Fruit fly (Drosophila melanogaster) whole organism, embryonic: ENCODE measurements around the gene CG12299.

ENCODE experiments used
- Ada2b ChIP-seq: fragments of 200-800 bp; sonication (Bioruptor generic); IDR thresholded peaks from 2 replicates; pipeline ENCODE4 v1.3.6; 2022; ENCODE audit warnings: missing biosample characterization, missing genetic modification characterization
- CG11247 ChIP-seq: fragments of 200-800 bp; sonication (Bioruptor generic); IDR thresholded peaks from 2 replicates; pipeline ENCODE4 v1.3.6; 2022; ENCODE audit warnings: missing biosample characterization, missing genetic modification characterization
- CG11398 ChIP-seq: fragments of 200-800 bp; sonication (Bioruptor generic); optimal IDR thresholded peaks from 2 replicates; lab custom pipeline; 2016; ENCODE audit warnings: missing biosample characterization, missing genetic modification characterization
- CG11504 ChIP-seq: fragments of 200-800 bp; sonication (Bioruptor generic); optimal IDR thresholded peaks from 3 replicates; lab custom pipeline; 2019; ENCODE audit warnings: missing biosample characterization, mild to moderate bottlenecking, missing genetic modification characterization, moderate library complexity
- CG12071 ChIP-seq: fragments of 200-800 bp; sonication (Bioruptor generic); optimal IDR thresholded peaks from 3 replicates; lab custom pipeline; 2018; ENCODE audit warnings: missing biosample characterization, mild to moderate bottlenecking, missing genetic modification characterization
- CG12236 ChIP-seq: fragments of 200-800 bp; sonication (Bioruptor generic); optimal IDR thresholded peaks from 2 replicates; lab custom pipeline; 2016; ENCODE audit warnings: missing biosample characterization, missing genetic modification characterization
- CG12744 ChIP-seq: fragments of 200-800 bp; sonication (Bioruptor generic); optimal IDR thresholded peaks from 2 replicates; lab custom pipeline; 2016; ENCODE audit warnings: missing biosample characterization, missing genetic modification characterization
- CG12942 ChIP-seq: fragments of 200-800 bp; sonication (Bioruptor generic); optimal IDR thresholded peaks from 3 replicates; lab custom pipeline; 2016; ENCODE audit warnings: missing biosample characterization, missing genetic modification characterization
- CG14014 ChIP-seq: fragments of 200-800 bp; sonication (Bioruptor generic); IDR thresholded peaks from 2 replicates; pipeline ENCODE4 v1.3.6; 2022; ENCODE audit warnings: missing biosample characterization, missing genetic modification characterization
- CG17328 ChIP-seq: fragments of 200-800 bp; sonication (Bioruptor generic); IDR thresholded peaks from 2 replicates; pipeline ENCODE4 v1.3.6; 2022; ENCODE audit warnings: missing biosample characterization, missing genetic modification characterization
- CG18476 ChIP-seq: fragments of 200-800 bp; sonication (Bioruptor generic); optimal IDR thresholded peaks from 2 replicates; lab custom pipeline; 2016; ENCODE audit warnings: missing biosample characterization, mild to moderate bottlenecking, missing genetic modification characterization
- CG18764 ChIP-seq: fragments of 200-800 bp; sonication (Bioruptor generic); optimal IDR thresholded peaks from 3 replicates; lab custom pipeline; 2016; ENCODE audit warnings: missing biosample characterization, missing genetic modification characterization
- CG2120 ChIP-seq: fragments of 200-800 bp; sonication (Bioruptor generic); optimal IDR thresholded peaks from 3 replicates; lab custom pipeline; 2016; ENCODE audit warnings: missing biosample characterization, missing genetic modification characterization
- CG30403 ChIP-seq: fragments of 200-800 bp; sonication (Bioruptor generic); optimal IDR thresholded peaks from 3 replicates; lab custom pipeline; 2016; ENCODE audit warnings: missing biosample characterization, missing genetic modification characterization
- CG32772 ChIP-seq: fragments of 200-800 bp; sonication (Bioruptor generic); IDR thresholded peaks from 2 replicates; pipeline ENCODE4 v1.3.6; 2022; ENCODE audit warnings: missing biosample characterization, missing genetic modification characterization
- CG33557 ChIP-seq: fragments of 200-800 bp; sonication (Bioruptor generic); optimal IDR thresholded peaks from 2 replicates; lab custom pipeline; 2019; ENCODE audit warnings: missing biosample characterization, mild to moderate bottlenecking, missing genetic modification characterization, moderate library complexity
- CG3726 ChIP-seq: fragments of 200-800 bp; sonication (Bioruptor generic); IDR thresholded peaks from 3 replicates; pipeline ENCODE4, ENCODE4 v1.3.6; 2022; ENCODE audit warnings: missing biosample characterization, missing genetic modification characterization
- CG4282 ChIP-seq: fragments of 200-800 bp; sonication (Bioruptor generic); optimal IDR thresholded peaks from 2 replicates; lab custom pipeline; 2016; ENCODE audit warnings: missing biosample characterization, missing genetic modification characterization
- CG9437 ChIP-seq: fragments of 200-800 bp; sonication (Bioruptor generic); optimal IDR thresholded peaks from 2 replicates; lab custom pipeline; 2018; ENCODE audit warnings: missing biosample characterization, mild to moderate bottlenecking, missing genetic modification characterization
- CG9817 ChIP-seq: fragments of 200-800 bp; sonication (Bioruptor generic); optimal IDR thresholded peaks from 2 replicates; lab custom pipeline; 2018; ENCODE audit warnings: missing biosample characterization, mild to moderate bottlenecking, missing genetic modification characterization, moderate library complexity
- Dp ChIP-seq: fragments of 200-800 bp; sonication (Bioruptor generic); optimal IDR thresholded peaks from 2 replicates; lab custom pipeline; 2018; ENCODE audit warnings: missing biosample characterization, mild to moderate bottlenecking, missing genetic modification characterization, moderate library complexity
- Elba2 ChIP-seq: fragments of 200-800 bp; sonication (Bioruptor generic); optimal IDR thresholded peaks from 3 replicates; lab custom pipeline; 2016; ENCODE audit warnings: missing biosample characterization, missing genetic modification characterization
- Fer2 ChIP-seq: fragments of 200-800 bp; sonication (Bioruptor generic); optimal IDR thresholded peaks from 2 replicates; lab custom pipeline; 2018; ENCODE audit warnings: missing biosample characterization, mild to moderate bottlenecking, missing genetic modification characterization, moderate library complexity
- Nf-YB ChIP-seq: fragments of 200-800 bp; sonication (Bioruptor generic); optimal IDR thresholded peaks from 3 replicates; lab custom pipeline; 2019; ENCODE audit warnings: missing biosample characterization, mild to moderate bottlenecking, missing genetic modification characterization, moderate library complexity
- Optix ChIP-seq: fragments of 200-800 bp; sonication (Bioruptor generic); IDR thresholded peaks from 3 replicates; pipeline ENCODE4 v1.3.6; 2022; ENCODE audit warnings: missing biosample characterization, missing genetic modification characterization
- Poxn ChIP-seq: fragments of 200-800 bp; sonication (Bioruptor generic); IDR thresholded peaks from 2 replicates; pipeline ENCODE4 v1.3.6; 2022; ENCODE audit warnings: missing biosample characterization, missing genetic modification characterization
- Xbp1 ChIP-seq: fragments of 200-800 bp; sonication (Bioruptor generic); optimal IDR thresholded peaks from 3 replicates; lab custom pipeline; 2016; ENCODE audit warnings: missing biosample characterization, mild to moderate bottlenecking, missing genetic modification characterization
- amos ChIP-seq: fragments of 200-800 bp; sonication (Bioruptor generic); IDR thresholded peaks from 2 replicates; pipeline ENCODE4 v1.3.6; 2022; ENCODE audit warnings: missing biosample characterization, missing genetic modification characterization; ENCODE audit not compliant: partially characterized antibody
- aop ChIP-seq: fragments of 200-800 bp; sonication (Bioruptor generic); IDR thresholded peaks from 2 replicates; pipeline ENCODE4 v1.3.6; 2022; ENCODE audit warnings: missing biosample characterization, missing genetic modification characterization
- br ChIP-seq: fragments of >200 bp; optimal IDR thresholded peaks from 2 replicates; lab custom pipeline; 2017
- caup ChIP-seq: fragments of 200-800 bp; sonication (Bioruptor generic); optimal IDR thresholded peaks from 3 replicates; lab custom pipeline; 2017; ENCODE audit warnings: missing biosample characterization, mild to moderate bottlenecking, missing genetic modification characterization, moderate library complexity; ENCODE audit not compliant: severe bottlenecking
- dimm ChIP-seq: fragments of 200-800 bp; sonication (Bioruptor generic); IDR thresholded peaks from 2 replicates; pipeline ENCODE4 v1.3.6; 2022; ENCODE audit warnings: missing biosample characterization, missing genetic modification characterization
- gcm ChIP-seq: fragments of 200-800 bp; sonication (Bioruptor generic); optimal IDR thresholded peaks from 2 replicates; lab custom pipeline; 2019; ENCODE audit warnings: missing biosample characterization, mild to moderate bottlenecking, missing genetic modification characterization, moderate library complexity
- gsb ChIP-seq: fragments of 200-800 bp; sonication (Bioruptor generic); IDR thresholded peaks from 2 replicates; pipeline ENCODE4 v1.3.6; 2022; ENCODE audit warnings: missing biosample characterization, missing genetic modification characterization
- ham ChIP-seq: fragments of 200-800 bp; sonication (Bioruptor generic); IDR thresholded peaks from 2 replicates; pipeline ENCODE4 v1.3.6; 2022; ENCODE audit warnings: missing biosample characterization, missing genetic modification characterization
- hth ChIP-seq: fragments of >200 bp; optimal IDR thresholded peaks from 2 replicates; lab custom pipeline; 2017; ENCODE audit warnings: inconsistent platforms
- lola ChIP-seq, 3 experiments: fragments of >200 bp in 2 of 3; fragments of 200-800 bp in 1 of 3; sonication (Bioruptor generic) in 1 of 3; optimal IDR thresholded peaks; 2 replicates each; lab custom pipeline; 2017 to 2019; ENCODE audit warnings: missing biosample characterization in 3 of 3, missing genetic modification characterization in 3 of 3, mild to moderate bottlenecking in 1 of 3, moderate library complexity in 1 of 3
- lov ChIP-seq, 2 experiments: fragments of 200-800 bp in 1 of 2; fragments of >200 bp in 1 of 2; sonication (Bioruptor generic) in 1 of 2; IDR thresholded peaks in 1 of 2; optimal IDR thresholded peaks in 1 of 2; 2 replicates in 1 of 2; 3 replicates in 1 of 2; pipeline versions ENCODE4 v1.3.6 to Lab custom; 2017 to 2022; ENCODE audit warnings: missing biosample characterization in 1 of 2, missing genetic modification characterization in 1 of 2
- mld ChIP-seq: fragments of 200-800 bp; sonication (Bioruptor generic); IDR thresholded peaks from 3 replicates; pipeline ENCODE4 v1.3.6; 2022; ENCODE audit warnings: missing biosample characterization, missing genetic modification characterization; ENCODE audit not compliant: partially characterized antibody
- onecut ChIP-seq: fragments of 200-800 bp; sonication (Bioruptor generic); IDR thresholded peaks from 2 replicates; pipeline ENCODE4 v1.3.6; 2022; ENCODE audit warnings: missing biosample characterization, missing genetic modification characterization
- org-1 ChIP-seq: fragments of 200-800 bp; sonication (Bioruptor generic); optimal IDR thresholded peaks from 2 replicates; lab custom pipeline; 2017; ENCODE audit warnings: missing biosample characterization, missing genetic modification characterization
- psq ChIP-seq: fragments of 200-800 bp; sonication (Bioruptor generic); optimal IDR thresholded peaks from 2 replicates; lab custom pipeline; 2017; ENCODE audit warnings: missing biosample characterization, missing genetic modification characterization
- sc ChIP-seq, 3 experiments: fragments of >200 bp in 2 of 3; fragments of 200-800 bp in 1 of 3; sonication (Bioruptor generic) in 1 of 3; optimal IDR thresholded peaks; 2 replicates in 2 of 3; 3 replicates in 1 of 3; lab custom pipeline; 2017; ENCODE audit warnings: mild to moderate bottlenecking in 1 of 3, missing biosample characterization in 1 of 3, missing genetic modification characterization in 1 of 3, missing genetic modification reagents in 1 of 3
- seq ChIP-seq: fragments of 200-800 bp; sonication (Bioruptor generic); IDR thresholded peaks from 2 replicates; pipeline ENCODE4 v1.3.6; 2022; ENCODE audit warnings: missing biosample characterization, missing genetic modification characterization
- sob ChIP-seq: fragments of 200-800 bp; sonication (Bioruptor generic); IDR thresholded peaks from 2 replicates; pipeline ENCODE4 v1.3.6; 2022; ENCODE audit warnings: missing biosample characterization, missing genetic modification characterization
- sug ChIP-seq: fragments of 200-800 bp; optimal IDR thresholded peaks from 2 replicates; lab custom pipeline; 2019; ENCODE audit warnings: missing biosample characterization, mild to moderate bottlenecking, missing genetic modification characterization, moderate library complexity
- toy ChIP-seq: fragments of 200-800 bp; sonication (Bioruptor generic); IDR thresholded peaks from 2 replicates; pipeline ENCODE4 v1.3.6; 2022; ENCODE audit warnings: missing biosample characterization, missing genetic modification characterization
- vvl ChIP-seq: fragments of 200-800 bp; sonication (Bioruptor generic); IDR thresholded peaks from 2 replicates; pipeline ENCODE4 v1.3.6; 2022; ENCODE audit warnings: missing biosample characterization, missing genetic modification characterization
- zen ChIP-seq: fragments of 200-800 bp; sonication (Bioruptor generic); optimal IDR thresholded peaks from 3 replicates; lab custom pipeline; 2018; ENCODE audit warnings: missing biosample characterization, mild to moderate bottlenecking, missing genetic modification characterization, moderate library complexity

Gene CG12299

DNA sequence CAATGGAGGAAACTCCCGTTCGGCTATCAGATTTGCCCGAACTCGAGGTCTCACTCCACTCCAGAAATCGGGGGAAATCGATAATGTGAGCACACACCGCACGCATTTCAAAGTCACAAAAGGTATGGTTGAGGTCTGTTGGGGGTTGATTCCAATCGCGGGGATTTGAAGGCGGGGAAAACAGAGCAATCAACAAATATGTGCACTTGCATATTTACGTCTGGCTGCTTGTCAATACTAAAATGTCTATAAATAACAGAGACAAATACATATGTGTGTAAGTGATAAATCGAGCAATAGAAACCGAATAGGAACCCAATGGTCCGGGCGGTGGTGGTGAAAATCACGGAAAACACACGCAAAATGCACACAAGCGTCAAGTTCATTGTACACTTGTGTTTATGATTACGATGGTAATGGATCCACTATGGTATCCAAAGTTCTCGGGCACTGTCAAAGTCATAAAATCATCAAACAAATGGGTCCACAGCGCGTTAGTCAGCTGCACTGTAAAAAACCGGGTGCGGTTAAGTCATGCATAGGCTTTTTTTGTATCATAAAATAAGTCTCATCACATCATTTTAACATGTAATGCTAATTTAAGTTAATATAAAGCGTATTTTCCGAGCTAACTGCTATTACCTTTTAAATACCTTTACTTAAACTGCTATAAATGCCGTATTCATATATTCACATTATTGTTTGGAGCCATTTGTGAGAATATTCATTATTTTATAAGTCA lies 14.9 kb downstream of the CG12299 start (continued):
- TF ChIP-seq dimm (GFP tag; lab: Robert Waterston, UW) (peak; percentile 47; the same call in 1 of the 2 replicates), CG11504 (tag; lab: Kevin White, UChicago) (peak; percentile 78), Elba2 (GFP tag; lab: Kevin White, UChicago) (no peak), mld (GFP tag; lab: Robert Waterston, UW) (no peak), CG12071 (GFP tag; lab: Kevin White, UChicago) (peak; percentile 86), sc (optimal IDR thresholded peaks at IDR 0.05; lab: Kevin White, UChicago) (no peak), sc (GFP tag; optimal IDR thresholded peaks at IDR 0.05; lab: Kevin White, UChicago) (peak; percentile 96), CG17328 (GFP tag; lab: Robert Waterston, UW) (peak; percentile 85), Dp (GFP tag; lab: Kevin White, UChicago) (no peak), lov (optimal IDR thresholded peaks at IDR 0.05; lab: Kevin White, UChicago) (no peak), lov (GFP tag; IDR thresholded peaks at IDR 0.05; lab: Robert Waterston, UW) (peak; percentile 96), aop (GFP tag; lab: Robert Waterston, UW) (0 out of 2 replicates have a peak, but pooled peaks have one; percentile 40), onecut (GFP tag; lab: Robert Waterston, UW) (peak; percentile 97), CG14014 (GFP tag; lab: Robert Waterston, UW) (peak; percentile 78; the same call in 1 of the 2 replicates), CG9817 (peak; percentile 61), caup (peak; percentile 90), CG18476 (peak; percentile 73), seq (GFP tag; lab: Robert Waterston, UW) (peak; percentile 90), amos (no peak), CG11398 (GFP tag; lab: Kevin White, UChicago) (peak; percentile 96), Fer2 (tag; lab: Kevin White, UChicago) (peak; percentile 62), CG9437 (peak; percentile 19), CG3726 (GFP tag; lab: Robert Waterston, UW) (peak; percentile 72; the same call in 1 of the 3 replicates), CG30403 (GFP tag; lab: Kevin White, UChicago) (peak; percentile 28), lola (GFP tag; optimal IDR thresholded peaks at IDR 0.05; lab: Kevin White, UChicago) (peak in 1 of 3 experiments; percentile 94), vvl (GFP tag; lab: Robert Waterston, UW) (peak; percentile 86), gcm (peak; percentile 84), hth (no peak), org-1 (GFP tag; lab: Kevin White, UChicago) (peak; percentile 94), toy (no peak), psq (GFP tag; lab: Kevin White, UChicago) (peak; percentile 88), zen (tag; lab: Kevin White, UChicago) (peak; percentile 70), CG4282 (GFP tag; lab: Kevin White, UChicago) (peak; percentile 74), Optix (peak; percentile 78), CG12236 (GFP tag; lab: Kevin White, UChicago) (peak; percentile 96), br (lab: Kevin White, UChicago) (no peak), CG32772 (GFP tag; lab: Robert Waterston, UW) (peak; percentile 63), Poxn (GFP tag; lab: Robert Waterston, UW) (no peak), gsb (peak; percentile 66; the same call in 1 of the 2 replicates), sug (tag; lab: Kevin White, UChicago) (peak; percentile 80), CG12744 (peak; percentile 84), CG2120 (GFP tag; lab: Kevin White, UChicago) (no peak), CG12942 (GFP tag; lab: Kevin White, UChicago) (peak; percentile 87), CG11247 (peak; percentile 83), Ada2b (GFP tag; lab: Robert Waterston, UW) (peak; percentile 69; the same call in 1 of the 2 replicates), Xbp1 (GFP tag; lab: Kevin White, UChicago) (peak; percentile 32), CG33557 (GFP tag; lab: Kevin White, UChicago) (peak; percentile 99), sob (peak; percentile 86), Nf-YB (GFP tag; lab: Kevin White, UChicago) (peak; percentile 69), CG18764 (peak; percentile 92), ham (GFP tag; lab: Robert Waterston, UW) (no peak)
